Fruit fly (Drosophila melanogaster) whole organism, embryonic: ENCODE data around the gene CheB38c.

Experiments
- Blimp-1 ChIP-seq: fragments of 200-800 bp; sonication (Bioruptor generic); optimal IDR thresholded peaks from 3 replicates; lab custom pipeline; 2018; ENCODE audit warnings: missing biosample characterization, missing genetic modification characterization, mild to moderate bottlenecking, moderate library complexity, missing genetic modification reagents
- CG10267 ChIP-seq: fragments of 200-800 bp; sonication (Bioruptor generic); optimal IDR thresholded peaks from 2 replicates; lab custom pipeline; 2018; ENCODE audit warnings: missing biosample characterization, mild to moderate bottlenecking, missing genetic modification characterization, moderate library complexity
- CG12769 ChIP-seq: fragments of 200-800 bp; sonication (Bioruptor generic); optimal IDR thresholded peaks from 2 replicates; lab custom pipeline; 2019; ENCODE audit warnings: missing biosample characterization, mild to moderate bottlenecking, missing genetic modification characterization, moderate library complexity
- CG13287 ChIP-seq: fragments of 200-800 bp; sonication (Bioruptor generic); IDR thresholded peaks from 2 replicates; pipeline ENCODE4 v1.3.6; 2022; ENCODE audit warnings: missing biosample characterization, missing genetic modification characterization; ENCODE audit not compliant: partially characterized antibody
- CG16813 ChIP-seq: fragments of 200-800 bp; sonication (Bioruptor generic); IDR thresholded peaks from 3 replicates; pipeline ENCODE4 v1.3.6; 2022; ENCODE audit warnings: missing biosample characterization, missing genetic modification characterization; ENCODE audit not compliant: partially characterized antibody
- CG17912 ChIP-seq: fragments of 200-800 bp; sonication (Bioruptor generic); optimal IDR thresholded peaks from 2 replicates; lab custom pipeline; 2018; ENCODE audit warnings: missing biosample characterization, mild to moderate bottlenecking, missing genetic modification characterization
- CG1792 ChIP-seq: fragments of 200-800 bp; sonication (Bioruptor generic); optimal IDR thresholded peaks from 2 replicates; lab custom pipeline; 2016; ENCODE audit warnings: missing biosample characterization, missing genetic modification characterization
- CG3407 ChIP-seq: fragments of 200-800 bp; sonication (Bioruptor generic); optimal IDR thresholded peaks from 2 replicates; lab custom pipeline; 2018; ENCODE audit warnings: missing biosample characterization, mild to moderate bottlenecking, missing genetic modification characterization
- CG34376 ChIP-seq: fragments of 200-800 bp; sonication (Bioruptor generic); optimal IDR thresholded peaks from 2 replicates; lab custom pipeline; 2018; ENCODE audit warnings: missing biosample characterization, mild to moderate bottlenecking, missing genetic modification characterization
- CG3726 ChIP-seq: fragments of 200-800 bp; sonication (Bioruptor generic); IDR thresholded peaks from 3 replicates; pipeline ENCODE4, ENCODE4 v1.3.6; 2022; ENCODE audit warnings: missing biosample characterization, missing genetic modification characterization
- CG4282 ChIP-seq: fragments of 200-800 bp; sonication (Bioruptor generic); optimal IDR thresholded peaks from 2 replicates; lab custom pipeline; 2016; ENCODE audit warnings: missing biosample characterization, missing genetic modification characterization
- CG5245 ChIP-seq: fragments of 200-800 bp; sonication (Bioruptor generic); optimal IDR thresholded peaks from 3 replicates; lab custom pipeline; 2016; ENCODE audit warnings: missing biosample characterization, missing genetic modification characterization
- CG6175 ChIP-seq: fragments of 200-800 bp; sonication (Bioruptor generic); IDR thresholded peaks from 3 replicates; pipeline ENCODE4 v1.3.6; 2022; ENCODE audit warnings: missing biosample characterization, missing genetic modification characterization
- CG7786 ChIP-seq: fragments of 200-800 bp; sonication (Bioruptor generic); optimal IDR thresholded peaks from 2 replicates; lab custom pipeline; 2016; ENCODE audit warnings: missing biosample characterization, missing genetic modification characterization
- CG8290 ChIP-seq, 3 experiments: fragments of 200-800 bp; sonication (Bioruptor generic); optimal IDR thresholded peaks; 2 replicates each; lab custom pipeline; 2016 to 2019; ENCODE audit warnings: missing biosample characterization in 3 of 3, missing genetic modification characterization in 3 of 3, mild to moderate bottlenecking in 2 of 3, moderate library complexity in 1 of 3
- CG8924 ChIP-seq: fragments of 200-800 bp; optimal IDR thresholded peaks from 3 replicates; lab custom pipeline; 2019; ENCODE audit warnings: missing biosample characterization, mild to moderate bottlenecking, missing genetic modification characterization, moderate library complexity
- CG9215 ChIP-seq: fragments of 200-800 bp; sonication (Bioruptor generic); IDR thresholded peaks from 2 replicates; pipeline ENCODE4 v1.3.6; 2022; ENCODE audit warnings: missing biosample characterization, missing genetic modification characterization
- CG9609 ChIP-seq: fragments of 200-800 bp; sonication (Bioruptor generic); optimal IDR thresholded peaks from 3 replicates; lab custom pipeline; 2016; ENCODE audit warnings: missing biosample characterization, missing genetic modification characterization
- CG9797 ChIP-seq: fragments of 200-800 bp; sonication (Bioruptor generic); optimal IDR thresholded peaks from 3 replicates; lab custom pipeline; 2018; ENCODE audit warnings: missing biosample characterization, mild to moderate bottlenecking, missing genetic modification characterization
- CkIIα-i1 ChIP-seq: fragments of 200-800 bp; sonication (Bioruptor generic); IDR thresholded peaks from 2 replicates; pipeline ENCODE4 v1.3.6; 2022; ENCODE audit warnings: missing biosample characterization, missing genetic modification characterization
- CrebB ChIP-seq: fragments of 200-800 bp; sonication (Bioruptor generic); optimal IDR thresholded peaks from 3 replicates; lab custom pipeline; 2018; ENCODE audit warnings: missing biosample characterization, mild to moderate bottlenecking, missing genetic modification characterization
- D19A ChIP-seq: fragments of 200-800 bp; optimal IDR thresholded peaks from 3 replicates; lab custom pipeline; 2019; ENCODE audit warnings: missing biosample characterization, mild to moderate bottlenecking, missing genetic modification characterization, moderate library complexity
- H2.0 ChIP-seq: fragments of 200-800 bp; sonication (Bioruptor generic); IDR thresholded peaks from 2 replicates; pipeline ENCODE4 v1.3.6; 2022; ENCODE audit warnings: missing biosample characterization, missing genetic modification characterization
- Kr ChIP-seq: fragments of 200-800 bp; sonication (Bioruptor generic); optimal IDR thresholded peaks from 2 replicates; lab custom pipeline; 2017; ENCODE audit warnings: missing biosample characterization, mild to moderate bottlenecking, missing genetic modification characterization
- Lhr ChIP-seq: fragments of 200-800 bp; sonication (Bioruptor generic); optimal IDR thresholded peaks from 3 replicates; lab custom pipeline; 2017; ENCODE audit warnings: mild to moderate bottlenecking, missing biosample characterization, missing genetic modification reagents, missing genetic modification characterization
- MTF-1 ChIP-seq: fragments of 200-800 bp; sonication (Bioruptor generic); optimal IDR thresholded peaks from 2 replicates; lab custom pipeline; 2018; ENCODE audit warnings: missing biosample characterization, mild to moderate bottlenecking, missing genetic modification characterization, borderline replicate concordance
- Nf-YA ChIP-seq: fragments of 200-800 bp; sonication (Bioruptor generic); IDR thresholded peaks from 2 replicates; pipeline ENCODE4 v1.3.6; 2022; ENCODE audit warnings: missing biosample characterization, missing genetic modification characterization
- Stat92E ChIP-seq, 3 experiments: fragments of >200 bp in 2 of 3; fragments of 200-800 bp in 1 of 3; sonication (Bioruptor generic) in 1 of 3; optimal IDR thresholded peaks; 2 replicates each; lab custom pipeline; 2017 to 2019; ENCODE audit warnings: missing biosample characterization in 3 of 3, missing genetic modification characterization in 3 of 3, mild to moderate bottlenecking in 1 of 3, moderate library complexity in 1 of 3
- Tbp ChIP-seq: fragments of >200 bp; optimal IDR thresholded peaks from 2 replicates; lab custom pipeline; 2018; ENCODE audit warnings: missing biosample characterization, missing genetic modification characterization
- bigmax ChIP-seq: fragments of 200-800 bp; sonication (Bioruptor generic); optimal IDR thresholded peaks from 2 replicates; lab custom pipeline; 2018; ENCODE audit warnings: missing biosample characterization, mild to moderate bottlenecking, missing genetic modification characterization
- dimm ChIP-seq: fragments of 200-800 bp; sonication (Bioruptor generic); IDR thresholded peaks from 2 replicates; pipeline ENCODE4 v1.3.6; 2022; ENCODE audit warnings: missing biosample characterization, missing genetic modification characterization
- dmrt11E ChIP-seq: fragments of 200-800 bp; sonication (Bioruptor generic); optimal IDR thresholded peaks from 3 replicates; lab custom pipeline; 2018; ENCODE audit warnings: missing biosample characterization, mild to moderate bottlenecking, missing genetic modification characterization, moderate library complexity
- exex ChIP-seq: fragments of 200-800 bp; sonication (Bioruptor generic); optimal IDR thresholded peaks from 4 replicates; lab custom pipeline; 2018; ENCODE audit warnings: missing biosample characterization, mild to moderate bottlenecking, missing genetic modification characterization, moderate library complexity
- fd64A ChIP-seq: fragments of 200-800 bp; sonication (Bioruptor generic); optimal IDR thresholded peaks from 3 replicates; lab custom pipeline; 2018; ENCODE audit warnings: missing biosample characterization, mild to moderate bottlenecking, missing genetic modification characterization
- grau ChIP-seq: fragments of 200-800 bp; optimal IDR thresholded peaks from 3 replicates; lab custom pipeline; 2019; ENCODE audit warnings: missing biosample characterization, mild to moderate bottlenecking, missing genetic modification characterization, moderate library complexity
- h ChIP-seq: fragments of >200 bp; optimal IDR thresholded peaks from 2 replicates; lab custom pipeline; 2017
- inv ChIP-seq: fragments of 200-800 bp; sonication (Bioruptor generic); IDR thresholded peaks from 2 replicates; pipeline ENCODE4 v1.3.6; 2022; ENCODE audit warnings: missing biosample characterization, missing genetic modification characterization; ENCODE audit not compliant: partially characterized antibody
- lab ChIP-seq: fragments of 200-800 bp; sonication (Bioruptor generic); optimal IDR thresholded peaks from 3 replicates; lab custom pipeline; 2017; ENCODE audit warnings: missing biosample characterization, missing genetic modification characterization, mild to moderate bottlenecking, moderate library complexity, missing genetic modification reagents
- lbe ChIP-seq: fragments of 200-800 bp; sonication (Bioruptor generic); optimal IDR thresholded peaks from 2 replicates; lab custom pipeline; 2016; ENCODE audit warnings: missing biosample characterization, mild to moderate bottlenecking, missing genetic modification characterization
- pros ChIP-seq: fragments of 200-800 bp; sonication (Bioruptor generic); optimal IDR thresholded peaks from 3 replicates; lab custom pipeline; 2019; ENCODE audit warnings: missing biosample characterization, mild to moderate bottlenecking, missing genetic modification characterization, moderate library complexity
- rib ChIP-seq: fragments of 200-800 bp; sonication (Bioruptor generic); IDR thresholded peaks from 2 replicates; pipeline ENCODE4 v1.3.6; 2022; ENCODE audit warnings: missing biosample characterization, missing genetic modification characterization
- sc ChIP-seq, 3 experiments: fragments of >200 bp in 2 of 3; fragments of 200-800 bp in 1 of 3; sonication (Bioruptor generic) in 1 of 3; optimal IDR thresholded peaks; 2 replicates in 2 of 3; 3 replicates in 1 of 3; lab custom pipeline; 2017; ENCODE audit warnings: mild to moderate bottlenecking in 1 of 3, missing biosample characterization in 1 of 3, missing genetic modification characterization in 1 of 3, missing genetic modification reagents in 1 of 3
- sima ChIP-seq: fragments of 200-800 bp; sonication (Bioruptor generic); optimal IDR thresholded peaks from 2 replicates; lab custom pipeline; 2016; ENCODE audit warnings: missing biosample characterization, missing genetic modification characterization
- sob ChIP-seq: fragments of 200-800 bp; sonication (Bioruptor generic); IDR thresholded peaks from 2 replicates; pipeline ENCODE4 v1.3.6; 2022; ENCODE audit warnings: missing biosample characterization, missing genetic modification characterization
- sqz ChIP-seq: fragments of 200-800 bp; sonication (Bioruptor generic); optimal IDR thresholded peaks from 3 replicates; lab custom pipeline; 2018; ENCODE audit warnings: missing biosample characterization, mild to moderate bottlenecking, missing genetic modification characterization
- tup ChIP-seq: fragments of 200-800 bp; sonication (Bioruptor generic); optimal IDR thresholded peaks from 2 replicates; lab custom pipeline; 2016; ENCODE audit warnings: missing biosample characterization, mild to moderate bottlenecking, missing genetic modification characterization, moderate library complexity

CheB38c gene

DNA sequence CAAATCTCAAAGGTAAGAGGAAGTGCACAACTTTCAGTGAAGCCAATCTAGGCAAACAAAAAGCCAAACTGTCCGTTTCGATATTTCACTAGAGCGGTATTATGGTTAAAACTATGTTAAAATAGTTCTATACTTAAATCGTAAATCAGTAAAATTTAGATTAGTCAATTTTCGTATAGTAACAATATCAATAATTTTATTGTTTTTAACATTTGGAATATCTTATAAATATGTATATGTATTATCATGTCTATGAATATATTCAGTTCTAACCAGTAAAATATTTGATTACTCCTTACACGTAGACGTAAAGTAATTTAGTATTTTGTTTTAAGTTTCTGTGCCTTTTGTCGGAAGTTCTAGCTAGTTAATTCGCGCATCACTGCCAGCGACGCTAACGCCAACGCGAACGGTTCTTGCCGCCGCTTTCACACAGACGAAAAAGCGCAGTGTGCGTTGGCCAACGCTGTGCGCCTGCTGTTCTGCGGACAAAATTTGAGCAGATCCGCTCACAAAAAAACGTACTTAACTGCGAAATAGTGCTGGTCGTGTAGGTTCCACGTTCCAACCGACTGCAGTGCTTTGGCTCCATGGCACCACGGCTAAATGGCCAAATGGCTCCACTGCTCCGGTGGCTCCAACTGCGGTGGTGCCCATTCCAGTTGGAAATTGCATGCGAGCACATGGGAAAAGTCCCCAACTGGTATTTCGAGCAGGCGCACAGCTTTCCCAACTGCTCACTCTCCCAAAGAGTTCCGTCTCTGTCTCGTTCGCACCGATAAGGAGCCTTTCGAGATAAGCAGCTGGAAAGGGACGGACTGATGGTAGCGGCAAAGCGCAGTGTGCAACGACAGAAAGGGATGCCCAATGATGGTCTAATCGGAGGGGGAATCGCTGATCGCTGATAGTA, 2.8 kb upstream of the CheB38c start (continued):
- peak; percentile 52 for TF ChIP-seq fd64A (GFP tag; lab: Kevin White, UChicago)
- TF ChIP-seq Lhr (GFP tag; lab: Kevin White, UChicago): peak; percentile 64
- TF ChIP-seq CG16813 (GFP tag; lab: Robert Waterston, UW): 0 out of 3 replicates have a peak, but pooled peaks have one; percentile 33
- TF ChIP-seq D19A (tag; lab: Kevin White, UChicago): no peak
- peak; percentile 94 for TF ChIP-seq CG12769
- no peak for TF ChIP-seq Kr
- peak; percentile 70; the same call in 1 of the 3 replicates for TF ChIP-seq CG6175 (GFP tag; lab: Robert Waterston, UW)
- TF ChIP-seq sqz (GFP tag; lab: Kevin White, UChicago): peak; percentile 91
- peak in 1 of 3 experiments; percentile 73 for TF ChIP-seq Stat92E (GFP tag; optimal IDR thresholded peaks at IDR 0.05; lab: Kevin White, UChicago)
- TF ChIP-seq sob: peak; percentile 46
- peak; percentile 5 for TF ChIP-seq CG9797 (GFP tag; lab: Kevin White, UChicago)
- no peak for TF ChIP-seq tup (GFP tag; lab: Kevin White, UChicago)
- TF ChIP-seq pros (GFP tag; lab: Kevin White, UChicago): peak; percentile 88
- no peak for TF ChIP-seq CG3726
- TF ChIP-seq CG3407 (GFP tag; lab: Kevin White, UChicago): no peak
- peak; percentile 82; the same call in 1 of the 2 replicates for TF ChIP-seq rib
- TF ChIP-seq lab: peak; percentile 49
- peak; percentile 42; the same call in 1 of the 2 replicates for TF ChIP-seq CG9215 (GFP tag; lab: Robert Waterston, UW)
- TF ChIP-seq CG8290 (GFP tag; optimal IDR thresholded peaks at IDR 0.05; lab: Kevin White, UChicago): no peak
- TF ChIP-seq CG8290 (tag; optimal IDR thresholded peaks at IDR 0.05; lab: Kevin White, UChicago): peak in 1 of 2 experiments; percentile 53
- TF ChIP-seq H2.0: peak; percentile 33; the same call in 1 of the 2 replicates
- TF ChIP-seq Tbp (GFP tag; lab: Kevin White, UChicago): no peak
- TF ChIP-seq CG7786 (GFP tag; lab: Kevin White, UChicago): no peak
- peak; percentile 41 for TF ChIP-seq CG17912 (GFP tag; lab: Kevin White, UChicago)
- no peak for TF ChIP-seq CG5245
- no peak for TF ChIP-seq CG8924 (tag; lab: Kevin White, UChicago)
- no peak for TF ChIP-seq dimm
- TF ChIP-seq CG4282: no peak
- TF ChIP-seq h (lab: Kevin White, UChicago): no peak
- TF ChIP-seq inv (GFP tag; lab: Robert Waterston, UW): no peak
- peak; percentile 25 for TF ChIP-seq bigmax (GFP tag; lab: Kevin White, UChicago)
- no peak for TF ChIP-seq Blimp-1 (GFP tag; lab: Kevin White, UChicago)
- no peak for TF ChIP-seq CG9609 (GFP tag; lab: Kevin White, UChicago)
- TF ChIP-seq CG10267: peak; percentile 4
- peak; percentile 31 for TF ChIP-seq MTF-1 (GFP tag; lab: Kevin White, UChicago)
- TF ChIP-seq lbe (GFP tag; lab: Kevin White, UChicago): peak; percentile 39
- no peak for TF ChIP-seq CG1792 (GFP tag; lab: Kevin White, UChicago)
- no peak for TF ChIP-seq Nf-YA
- TF ChIP-seq grau (tag; lab: Kevin White, UChicago): peak; percentile 15
- peak; percentile 55 for TF ChIP-seq CG13287 (GFP tag; lab: Robert Waterston, UW)
- TF ChIP-seq exex (tag; lab: Kevin White, UChicago): peak; percentile 54
- TF ChIP-seq CrebB (tag; lab: Kevin White, UChicago): no peak
- TF ChIP-seq CG34376 (GFP tag; lab: Kevin White, UChicago): peak; percentile 83
- TF ChIP-seq dmrt11E (tag; lab: Kevin White, UChicago): peak; percentile 13
- no peak for TF ChIP-seq CkIIα-i1
- no peak for TF ChIP-seq sima
- TF ChIP-seq sc (optimal IDR thresholded peaks at IDR 0.05; lab: Kevin White, UChicago): no peak
- TF ChIP-seq sc (GFP tag; optimal IDR thresholded peaks at IDR 0.05; lab: Kevin White, UChicago): no peak
